Worm (Caenorhabditis elegans) whole organism, L1 larva: ENCODE results near the gene F37C12.14.

Experiments used
- C04F5.9 ChIP-seq: sonication (generic microtip); optimal IDR thresholded peaks from 2 replicates; lab custom pipeline; 2016; ENCODE audit warnings: missing genetic modification characterization, missing compliant biosample characterization
- C34B4.2 ChIP-seq: sonication (generic microtip); optimal IDR thresholded peaks from 2 replicates; lab custom pipeline; 2017; ENCODE audit warnings: mild to moderate bottlenecking, missing genetic modification characterization, missing compliant biosample characterization
- Y116A8C.19 ChIP-seq: sonication (generic microtip); optimal IDR thresholded peaks from 2 replicates; lab custom pipeline; 2016; ENCODE audit warnings: missing compliant biosample characterization, missing genetic modification characterization, borderline replicate concordance
- aly-2 ChIP-seq: fragments of 150-350 bp; optimal IDR thresholded peaks from 2 replicates; lab custom pipeline; 2014; ENCODE audit warnings: missing biosample characterization, missing genetic modification characterization
- blmp-1 ChIP-seq: fragments of 150-350 bp; optimal IDR thresholded peaks from 2 replicates; lab custom pipeline; 2014; ENCODE audit warnings: missing biosample characterization, missing genetic modification characterization
- ceh-63 ChIP-seq: fragments of 200-800 bp; sonication (Bioruptor generic); optimal IDR thresholded peaks from 2 replicates; lab custom pipeline; 2018; ENCODE audit warnings: mild to moderate bottlenecking, missing genetic modification characterization, missing compliant biosample characterization
- ceh-8 ChIP-seq: fragments of 200-800 bp; sonication (Bioruptor generic); optimal IDR thresholded peaks from 2 replicates; lab custom pipeline; 2018; ENCODE audit warnings: mild to moderate bottlenecking, missing genetic modification characterization, moderate library complexity, missing compliant biosample characterization
- ceh-82 ChIP-seq, 3 experiments: fragments of 150-350 bp in 1 of 3; sonication (generic microtip) in 2 of 3; optimal IDR thresholded peaks; 2 replicates each; lab custom pipeline; 2014 to 2017; ENCODE audit warnings: missing biosample characterization in 3 of 3, missing genetic modification characterization in 3 of 3
- ces-1 ChIP-seq: fragments of 150-350 bp; optimal IDR thresholded peaks from 2 replicates; lab custom pipeline; 2014; ENCODE audit warnings: missing biosample characterization, missing genetic modification reagents, missing genetic modification characterization
- dsc-1 ChIP-seq: sonication (generic microtip); optimal IDR thresholded peaks from 2 replicates; lab custom pipeline; 2016; ENCODE audit warnings: mild to moderate bottlenecking, missing genetic modification characterization, missing compliant biosample characterization
- efl-1 ChIP-seq, 4 experiments: fragments of 150-350 bp; optimal IDR thresholded peaks in 3 of 4; peaks in 1 of 4; 1 replicate in 1 of 4; 2 replicates in 3 of 4; lab custom pipeline; 2014; ENCODE audit warnings: missing biosample characterization in 2 of 4, missing genetic modification characterization in 2 of 4, missing genetic modification reagents in 2 of 4
- efl-3 ChIP-seq: fragments of 200-800 bp; sonication (Bioruptor generic); optimal IDR thresholded peaks from 2 replicates; lab custom pipeline; 2018; ENCODE audit warnings: mild to moderate bottlenecking, missing genetic modification characterization, missing compliant biosample characterization
- egl-27 ChIP-seq, 2 experiments: fragments of 150-350 bp in 1 of 2; sonication (generic microtip); optimal IDR thresholded peaks; 3 replicates each; lab custom pipeline; 2017 to 2018; ENCODE audit warnings: missing biosample characterization in 2 of 2, missing genetic modification characterization in 2 of 2, missing genetic modification reagents in 2 of 2
- elt-2 ChIP-seq: sonication (generic microtip); optimal IDR thresholded peaks from 2 replicates; lab custom pipeline; 2016; ENCODE audit warnings: missing genetic modification characterization, mild to moderate bottlenecking, inconsistent platforms, missing compliant biosample characterization, missing genetic modification reagents
- fkh-4 ChIP-seq: sonication (generic microtip); optimal IDR thresholded peaks from 2 replicates; lab custom pipeline; 2016; ENCODE audit warnings: missing compliant biosample characterization, missing genetic modification characterization, borderline replicate concordance
- fkh-8 ChIP-seq: sonication (generic microtip); optimal IDR thresholded peaks from 2 replicates; lab custom pipeline; 2016; ENCODE audit warnings: mild to moderate bottlenecking, missing genetic modification characterization, missing compliant biosample characterization
- grh-1 ChIP-seq: fragments of 200-800 bp; sonication (Bioruptor generic); IDR thresholded peaks from 2 replicates; pipeline ENCODE4 v1.3.6; 2022; ENCODE audit warnings: missing genetic modification reagents, missing genetic modification characterization, missing compliant biosample characterization
- irx-1 ChIP-seq: sonication (generic microtip); optimal IDR thresholded peaks from 2 replicates; lab custom pipeline; 2016; ENCODE audit warnings: missing genetic modification characterization, missing compliant biosample characterization
- lin-15B ChIP-seq: fragments of 150-350 bp; sonication (generic microtip); optimal IDR thresholded peaks from 3 replicates; lab custom pipeline; 2014; ENCODE audit warnings: missing biosample characterization, missing genetic modification characterization
- lin-35 ChIP-seq, 2 experiments: fragments of 150-350 bp; optimal IDR thresholded peaks; 2 replicates each; lab custom pipeline; 2014; ENCODE audit warnings: missing biosample characterization in 2 of 2, missing genetic modification characterization in 2 of 2, missing genetic modification reagents in 2 of 2
- lsy-2 ChIP-seq, 2 experiments: fragments of 150-350 bp; optimal IDR thresholded peaks; 2 replicates each; lab custom pipeline; 2014; ENCODE audit warnings: missing biosample characterization in 2 of 2, missing genetic modification characterization in 2 of 2
- mab-9 ChIP-seq: fragments of 200-800 bp; sonication (Bioruptor generic); IDR thresholded peaks from 2 replicates; pipeline ENCODE4 v1.3.6; 2022; ENCODE audit warnings: missing genetic modification reagents, missing genetic modification characterization, missing compliant biosample characterization
- mdl-1 ChIP-seq, 2 experiments: fragments of 150-350 bp; optimal IDR thresholded peaks; 2 replicates each; lab custom pipeline; 2014 to 2017; ENCODE audit warnings: missing biosample characterization in 2 of 2, missing genetic modification characterization in 2 of 2, inconsistent platforms in 1 of 2
- mef-2 ChIP-seq: fragments of 150-350 bp; optimal IDR thresholded peaks from 2 replicates; lab custom pipeline; 2014; ENCODE audit warnings: missing biosample characterization, missing genetic modification characterization
- mep-1 ChIP-seq: fragments of 150-350 bp; optimal IDR thresholded peaks from 2 replicates; lab custom pipeline; 2014; ENCODE audit warnings: missing biosample characterization, missing genetic modification characterization
- nhr-19 ChIP-seq: fragments of 200-800 bp; sonication (Bioruptor generic); conservative IDR thresholded peaks from 2 replicates; pipeline ENCODE4 v1.3.6; 2022; ENCODE audit warnings: missing genetic modification characterization, missing compliant biosample characterization
- nhr-28 ChIP-seq: fragments of 150-350 bp; optimal IDR thresholded peaks from 2 replicates; lab custom pipeline; 2014; ENCODE audit warnings: missing biosample characterization, missing genetic modification characterization
- nhr-77 ChIP-seq: fragments of 150-350 bp; optimal IDR thresholded peaks from 2 replicates; lab custom pipeline; 2014; ENCODE audit warnings: missing biosample characterization, missing genetic modification characterization
- nhr-85 ChIP-seq: sonication (generic microtip); peaks from one replicate; lab custom pipeline; 2016; ENCODE audit warnings: missing genetic modification characterization, inconsistent platforms, missing compliant biosample characterization
- pag-3 ChIP-seq: sonication (generic microtip); optimal IDR thresholded peaks from 2 replicates; lab custom pipeline; 2017; ENCODE audit warnings: missing genetic modification characterization, mild to moderate bottlenecking, missing compliant biosample characterization, antibody characterized with exemption, borderline replicate concordance; ENCODE audit not compliant: insufficient read depth
- skn-1 ChIP-seq: fragments of 150-350 bp; optimal IDR thresholded peaks from 2 replicates; lab custom pipeline; 2014; ENCODE audit warnings: missing biosample characterization, missing genetic modification characterization
- snu-23 ChIP-seq: sonication (generic microtip); optimal IDR thresholded peaks from 2 replicates; lab custom pipeline; 2016; ENCODE audit warnings: missing genetic modification characterization, missing compliant biosample characterization
- sox-4 ChIP-seq: sonication (generic microtip); optimal IDR thresholded peaks from 2 replicates; lab custom pipeline; 2016; ENCODE audit warnings: missing genetic modification characterization, missing compliant biosample characterization
- sup-37 ChIP-seq: fragments of 200-800 bp; sonication (Bioruptor generic); optimal IDR thresholded peaks from 2 replicates; lab custom pipeline; 2018; ENCODE audit warnings: mild to moderate bottlenecking, missing genetic modification characterization, missing compliant biosample characterization
- tlp-1 ChIP-seq: fragments of 150-350 bp; optimal IDR thresholded peaks from 2 replicates; lab custom pipeline; 2014; ENCODE audit warnings: missing biosample characterization, missing genetic modification characterization
- unc-86 ChIP-seq: sonication (generic microtip); optimal IDR thresholded peaks from 2 replicates; lab custom pipeline; 2016; ENCODE audit warnings: missing genetic modification characterization, missing compliant biosample characterization
- unc-98 ChIP-seq: fragments of 200-800 bp; sonication (Bioruptor generic); IDR thresholded peaks from 2 replicates; pipeline ENCODE4 v1.3.6; 2022; ENCODE audit warnings: missing genetic modification characterization, missing compliant biosample characterization
- vab-15 ChIP-seq: sonication (generic microtip); optimal IDR thresholded peaks from 2 replicates; lab custom pipeline; 2017; ENCODE audit warnings: missing genotype, mild to moderate bottlenecking, missing genetic modification characterization, missing compliant biosample characterization

The F37C12.14 gene

ce11 chrIII:7189581-7190128 lies 4.3 kb upstream of the F37C12.14 start, which contains the start of gene rps-21 (continued):
- peak; percentile 80 for TF ChIP-seq mep-1 (tag; lab: Kevin White, UChicago)
- TF ChIP-seq vab-15 (tag; lab: Kevin White, UChicago): peak; percentile 31
- no peak for TF ChIP-seq unc-98 (GFP tag; lab: Robert Waterston, UW)
- peak; percentile 25 for TF ChIP-seq sox-4 (tag; lab: Kevin White, UChicago)
- TF ChIP-seq fkh-8 (tag; lab: Kevin White, UChicago): peak; percentile 76
- peak; percentile 63 for TF ChIP-seq grh-1 (GFP tag; lab: Robert Waterston, UW)
- peak; percentile 71 for TF ChIP-seq C04F5.9 (tag; lab: Kevin White, UChicago)
- peak in 1 of 2 experiments; percentile 48 for TF ChIP-seq mdl-1 (tag; optimal IDR thresholded peaks at IDR 0.05; lab: Kevin White, UChicago)
- no peak for TF ChIP-seq aly-2 (tag; lab: Kevin White, UChicago)
- peak; percentile 71 for TF ChIP-seq unc-86 (tag; lab: Kevin White, UChicago)
- peak; percentile 70 for TF ChIP-seq blmp-1 (tag; lab: Kevin White, UChicago)
- no peak for TF ChIP-seq ceh-8 (GFP tag; lab: Kevin White, UChicago)
- peak; percentile 83 for TF ChIP-seq lin-15B (tag; lab: Kevin White, UChicago)
- TF ChIP-seq fkh-4: no peak
- TF ChIP-seq ceh-82 (tag; optimal IDR thresholded peaks at IDR 0.05; lab: Kevin White, UChicago): peak; percentile 59 to 94 (median 78)
- peak; percentile 86 to 88 for TF ChIP-seq efl-1 (optimal IDR thresholded peaks at IDR 0.05; lab: Kevin White, UChicago)
- TF ChIP-seq efl-1 (GFP tag; optimal IDR thresholded peaks at IDR 0.05 in 1 of 2; lab: Kevin White, UChicago): peak; percentile 78 to 98
- peak; percentile 79 for TF ChIP-seq nhr-77
- TF ChIP-seq nhr-19: peak; percentile 87
- peak; percentile 75 for TF ChIP-seq skn-1
- TF ChIP-seq irx-1: peak; percentile 49
- TF ChIP-seq dsc-1 (tag; lab: Kevin White, UChicago): peak; percentile 74
- no peak for TF ChIP-seq efl-3
- peak; percentile 91 for TF ChIP-seq snu-23 (GFP tag; lab: Kevin White, UChicago)
- TF ChIP-seq, all 84 proteins: peak for 53

- TF ChIP-seq lin-15B (tag; lab: Kevin White, UChicago) (no peak), lsy-2 (tag; optimal IDR thresholded peaks at IDR 0.05; lab: Kevin White, UChicago) (peak in 1 of 2 experiments; percentile 5), mef-2 (tag; lab: Kevin White, UChicago) (no peak), nhr-28 (tag; lab: Kevin White, UChicago) (no peak), pag-3 (tag; lab: Kevin White, UChicago) (no peak), sup-37 (no peak), lin-35 (GFP tag; optimal IDR thresholded peaks at IDR 0.05; lab: Kevin White, UChicago) (no peak), efl-3 (no peak), nhr-77 (no peak), mab-9 (GFP tag; lab: Robert Waterston, UW) (no peak), ces-1 (GFP tag; lab: Kevin White, UChicago) (no peak), Y116A8C.19 (tag; lab: Kevin White, UChicago) (no peak), egl-27 (tag; optimal IDR thresholded peaks at IDR 0.05; lab: Kevin White, UChicago) (no peak), nhr-85 (no peak), C34B4.2 (no peak), tlp-1 (tag; lab: Kevin White, UChicago) (no peak), ceh-82 (tag; optimal IDR thresholded peaks at IDR 0.05; lab: Kevin White, UChicago) (no peak), elt-2 (tag; lab: Kevin White, UChicago) (peak; percentile 37), efl-1 (optimal IDR thresholded peaks at IDR 0.05; lab: Kevin White, UChicago) (no peak), efl-1 (GFP tag; optimal IDR thresholded peaks at IDR 0.05 in 1 of 2; lab: Kevin White, UChicago) (peak in 1 of 2 experiments; percentile 14), ceh-63 (GFP tag; lab: Kevin White, UChicago) (no peak), unc-98 (GFP tag; lab: Robert Waterston, UW) (no peak)
Measured at ce11 chrIII:7188300-7189052, 3.1 kb upstream of the F37C12.14 start, which contains the start of the genes F37C12.21 and F37C12.10. TSS of gene F37C12.21 (plus strand) at chrIII:7188357. TSS of gene F37C12.10 (minus strand) at chrIII:7188384.
